Fruit fly (Drosophila melanogaster) whole organism, wandering third instar larva: ENCODE measurements around the gene CG31975.

Experiments used
- GATAd ChIP-seq: sonication (Bioruptor generic); optimal IDR thresholded peaks from 2 replicates; lab custom pipeline; 2016; ENCODE audit warnings: missing biosample characterization, missing genetic modification characterization
- Mio ChIP-seq: sonication (Bioruptor generic); optimal IDR thresholded peaks from 2 replicates; lab custom pipeline; 2016; ENCODE audit warnings: missing biosample characterization, missing genetic modification characterization
- jim ChIP-seq: fragments of 175-275, 200-325 bp; sonication (Bioruptor generic); optimal IDR thresholded peaks from 2 replicates; lab custom pipeline; 2016; ENCODE audit warnings: missing biosample characterization, mild to moderate bottlenecking, missing genetic modification characterization
- rgr ChIP-seq: fragments of 200-800 bp; sonication (Bioruptor generic); optimal IDR thresholded peaks from 3 replicates; lab custom pipeline; 2016; ENCODE audit warnings: missing biosample characterization, mild to moderate bottlenecking, missing genetic modification characterization

DNA sequence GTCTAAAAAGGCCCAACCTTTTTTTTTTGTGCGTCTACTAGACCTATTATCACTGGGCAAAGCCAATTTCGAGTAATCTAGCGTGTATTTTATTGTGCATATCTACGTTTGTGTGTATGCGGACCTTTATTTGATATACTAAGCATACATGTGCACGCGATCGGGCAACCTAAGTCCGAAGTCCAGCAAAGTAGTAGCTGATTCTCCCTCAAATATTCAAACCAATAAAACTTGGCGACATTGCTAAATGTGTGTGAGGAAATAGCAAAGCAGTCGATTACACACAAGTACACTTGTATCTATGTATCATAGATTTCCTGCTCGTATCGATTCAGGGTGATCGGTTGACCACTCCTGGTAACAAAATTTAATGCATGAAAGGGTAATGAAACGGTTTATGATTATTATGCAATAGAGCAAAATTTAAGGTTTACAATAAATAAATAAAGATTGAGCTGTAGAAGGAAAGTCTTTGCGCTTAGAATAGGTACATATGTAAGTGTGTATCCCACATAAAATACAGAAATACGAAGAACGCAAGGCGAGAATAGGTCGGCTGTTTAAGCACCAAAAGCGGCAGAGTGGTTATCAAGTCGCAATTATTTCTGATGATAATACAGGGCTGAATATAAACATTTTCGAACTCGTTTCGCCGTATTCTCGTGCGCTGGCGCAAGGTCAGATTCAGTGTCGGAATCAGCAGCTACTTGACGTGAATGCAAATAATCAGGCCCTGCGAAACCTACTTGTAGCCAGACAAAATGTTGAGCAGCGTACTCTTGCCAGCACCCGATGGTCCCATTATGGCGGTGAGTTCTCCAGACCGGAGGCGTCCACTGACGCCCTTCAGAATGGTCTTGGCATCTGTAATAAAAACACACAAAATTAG lies 15.2 kb downstream of the CG31975 start:
- TF ChIP-seq GATAd (GFP tag; lab: Kevin White, UChicago) (no peak), rgr (no peak), Mio (no peak), jim (no peak)
